Worm (Caenorhabditis elegans) whole organism, L3 larva: ENCODE results near the gene ZK507.1.

ENCODE experiments used
- R02D3.7 ChIP-seq: fragments of 150-350 bp; optimal IDR thresholded peaks from 2 replicates; lab custom pipeline; 2014; ENCODE audit warnings: missing biosample characterization, missing genetic modification characterization
- ZK546.5 ChIP-seq: sonication (generic microtip); optimal IDR thresholded peaks from 2 replicates; lab custom pipeline; 2017; ENCODE audit warnings: missing biosample characterization, missing genetic modification characterization
- aly-2 ChIP-seq: fragments of 150-350 bp; optimal IDR thresholded peaks from 2 replicates; lab custom pipeline; 2014; ENCODE audit warnings: missing biosample characterization, missing genetic modification characterization
- ama-1 ChIP-seq: fragments of 150-350 bp; optimal IDR thresholded peaks from 2 replicates; lab custom pipeline; 2018
- ceh-16 ChIP-seq: sonication (generic microtip); optimal IDR thresholded peaks from 2 replicates; lab custom pipeline; 2017; ENCODE audit warnings: missing biosample characterization, missing genetic modification characterization
- ceh-28 ChIP-seq: fragments of 150-350 bp; optimal IDR thresholded peaks from 2 replicates; lab custom pipeline; 2014; ENCODE audit warnings: missing biosample characterization, missing genetic modification reagents, missing genetic modification characterization
- ceh-82 ChIP-seq: fragments of 150-350 bp; optimal IDR thresholded peaks from 2 replicates; lab custom pipeline; 2014; ENCODE audit warnings: missing biosample characterization, missing genetic modification characterization
- ceh-9 ChIP-seq: sonication (generic microtip); optimal IDR thresholded peaks from 2 replicates; lab custom pipeline; 2018; ENCODE audit warnings: missing biosample characterization, missing genetic modification characterization
- daf-12 ChIP-seq: fragments of 150-350 bp; optimal IDR thresholded peaks from 2 replicates; lab custom pipeline; 2014; ENCODE audit warnings: missing biosample characterization, missing genetic modification reagents, missing genetic modification characterization
- egl-5 ChIP-seq: fragments of 150-350 bp; optimal IDR thresholded peaks from 2 replicates; lab custom pipeline; 2017; ENCODE audit warnings: missing biosample characterization, missing genetic modification reagents, missing genetic modification characterization, inconsistent platforms
- elt-1 ChIP-seq: fragments of 150-350 bp; optimal IDR thresholded peaks from 2 replicates; lab custom pipeline; 2014; ENCODE audit warnings: missing biosample characterization, missing genetic modification characterization
- elt-3 ChIP-seq, 3 experiments: fragments of 150-350 bp in 1 of 3; sonication (generic microtip) in 2 of 3; optimal IDR thresholded peaks; 2 replicates in 2 of 3; 4 replicates in 1 of 3; lab custom pipeline; 2014 to 2017; ENCODE audit warnings: missing biosample characterization in 3 of 3, missing genetic modification characterization in 3 of 3
- eor-1 ChIP-seq, 2 experiments: fragments of 150-350 bp; optimal IDR thresholded peaks; 2 replicates each; lab custom pipeline; 2014 to 2018; ENCODE audit warnings: missing biosample characterization in 2 of 2, missing genetic modification characterization in 2 of 2
- fkh-2 ChIP-seq: fragments of 150-350 bp; optimal IDR thresholded peaks from 2 replicates; lab custom pipeline; 2014; ENCODE audit warnings: missing biosample characterization, missing genetic modification reagents, missing genetic modification characterization
- fos-1 ChIP-seq: fragments of 150-350 bp; optimal IDR thresholded peaks from 2 replicates; lab custom pipeline; 2014; ENCODE audit warnings: missing biosample characterization, missing genetic modification characterization
- hmg-11 ChIP-seq: sonication (generic microtip); optimal IDR thresholded peaks from 2 replicates; lab custom pipeline; 2016; ENCODE audit warnings: missing genetic modification characterization, missing compliant biosample characterization
- lin-15B ChIP-seq: fragments of 150-350 bp; optimal IDR thresholded peaks from 2 replicates; lab custom pipeline; 2014; ENCODE audit warnings: missing biosample characterization, missing genetic modification characterization
- lin-39 ChIP-seq: fragments of 150-350 bp; optimal IDR thresholded peaks from 2 replicates; lab custom pipeline; 2018; ENCODE audit warnings: missing biosample characterization, missing genetic modification reagents, missing genetic modification characterization
- lsy-12 ChIP-seq: sonication (generic microtip); optimal IDR thresholded peaks from 2 replicates; lab custom pipeline; 2016; ENCODE audit warnings: mild to moderate bottlenecking, missing genetic modification characterization, missing compliant biosample characterization
- mdl-1 ChIP-seq: fragments of 150-350 bp; optimal IDR thresholded peaks from 2 replicates; lab custom pipeline; 2014; ENCODE audit warnings: missing biosample characterization, missing genetic modification characterization
- nfya-1 ChIP-seq: sonication (generic microtip); optimal IDR thresholded peaks from 2 replicates; lab custom pipeline; 2017; ENCODE audit warnings: missing genetic modification characterization, mild to moderate bottlenecking, missing compliant biosample characterization, antibody characterized with exemption, moderate library complexity; ENCODE audit not compliant: insufficient read depth
- nhr-11 ChIP-seq: fragments of 150-350 bp; optimal IDR thresholded peaks from 2 replicates; lab custom pipeline; 2014; ENCODE audit warnings: missing biosample characterization, missing genetic modification characterization
- nhr-12 ChIP-seq: fragments of 150-350 bp; optimal IDR thresholded peaks from 2 replicates; lab custom pipeline; 2014; ENCODE audit warnings: missing biosample characterization, missing genetic modification characterization
- nhr-23 ChIP-seq: fragments of 150-350 bp; optimal IDR thresholded peaks from 2 replicates; lab custom pipeline; 2014; ENCODE audit warnings: missing biosample characterization, missing genetic modification reagents, missing genetic modification characterization
- nhr-237 ChIP-seq: fragments of 150-350 bp; optimal IDR thresholded peaks from 2 replicates; lab custom pipeline; 2014; ENCODE audit warnings: missing biosample characterization, missing genetic modification characterization
- nhr-25 ChIP-seq: sonication (generic microtip); optimal IDR thresholded peaks from 2 replicates; lab custom pipeline; 2017; ENCODE audit warnings: missing biosample characterization, missing genetic modification characterization
- nhr-28 ChIP-seq: fragments of 150-350 bp; optimal IDR thresholded peaks from 2 replicates; lab custom pipeline; 2014; ENCODE audit warnings: missing biosample characterization, missing genetic modification characterization
- nhr-43 ChIP-seq: sonication (generic microtip); optimal IDR thresholded peaks from 2 replicates; lab custom pipeline; 2016; ENCODE audit warnings: mild to moderate bottlenecking, missing genetic modification characterization, missing compliant biosample characterization; ENCODE audit not compliant: poor library complexity, severe bottlenecking
- nhr-76 ChIP-seq: fragments of 150-350 bp; sonication (generic microtip); optimal IDR thresholded peaks from 5 replicates; lab custom pipeline; 2014; ENCODE audit warnings: missing biosample characterization, missing genetic modification characterization
- nhr-77 ChIP-seq: fragments of 150-350 bp; optimal IDR thresholded peaks from 2 replicates; lab custom pipeline; 2014; ENCODE audit warnings: missing biosample characterization, missing genetic modification characterization
- sea-2 ChIP-seq: fragments of 150-350 bp; sonication (generic microtip); optimal IDR thresholded peaks from 4 replicates; lab custom pipeline; 2014; ENCODE audit warnings: missing biosample characterization, missing genetic modification reagents, missing genetic modification characterization
- skn-1 ChIP-seq: fragments of 150-350 bp; optimal IDR thresholded peaks from 2 replicates; lab custom pipeline; 2014; ENCODE audit warnings: missing biosample characterization, missing genetic modification characterization
- tbx-2 ChIP-seq: sonication (generic microtip); optimal IDR thresholded peaks from 2 replicates; lab custom pipeline; 2016; ENCODE audit warnings: mild to moderate bottlenecking, missing genetic modification characterization, missing compliant biosample characterization
- unc-62 ChIP-seq: fragments of 150-350 bp; sonication (generic microtip); optimal IDR thresholded peaks from 4 replicates; lab custom pipeline; 2014; ENCODE audit warnings: missing biosample characterization, missing genetic modification reagents, missing genetic modification characterization
- zag-1 ChIP-seq: fragments of 150-350 bp; optimal IDR thresholded peaks from 2 replicates; lab custom pipeline; 2014; ENCODE audit warnings: missing biosample characterization, missing genetic modification characterization
- ztf-11 ChIP-seq: fragments of 150-350 bp; optimal IDR thresholded peaks from 2 replicates; lab custom pipeline; 2014; ENCODE audit warnings: missing biosample characterization, missing genetic modification characterization

Gene ZK507.1

ce11 chrIII:9084329-9084728 lies 16.8 kb downstream of the ZK507.1 start:
- TF ChIP-seq fos-1 (tag; lab: Kevin White, UChicago) = no peak
- peak; percentile 94 for TF ChIP-seq lin-39 (tag; lab: Kevin White, UChicago)
- no peak for TF ChIP-seq daf-12 (tag; lab: Kevin White, UChicago)
- peak; percentile 51 for TF ChIP-seq unc-62
- no peak for TF ChIP-seq hmg-11 (tag; lab: Kevin White, UChicago)
- no peak for TF ChIP-seq ceh-16 (tag; lab: Kevin White, UChicago)
- TF ChIP-seq nhr-11 (tag; lab: Kevin White, UChicago) = no peak
- no peak for TF ChIP-seq tbx-2 (tag; lab: Kevin White, UChicago)
- TF ChIP-seq nhr-28 (tag; lab: Kevin White, UChicago) = no peak
- peak; percentile 53 for TF ChIP-seq egl-5
- peak; percentile 15 for TF ChIP-seq elt-1 (tag; lab: Kevin White, UChicago)
- TF ChIP-seq nfya-1 (tag; lab: Kevin White, UChicago) = peak; percentile 48
- TF ChIP-seq, all 47 proteins: peak for 5

DNA sequence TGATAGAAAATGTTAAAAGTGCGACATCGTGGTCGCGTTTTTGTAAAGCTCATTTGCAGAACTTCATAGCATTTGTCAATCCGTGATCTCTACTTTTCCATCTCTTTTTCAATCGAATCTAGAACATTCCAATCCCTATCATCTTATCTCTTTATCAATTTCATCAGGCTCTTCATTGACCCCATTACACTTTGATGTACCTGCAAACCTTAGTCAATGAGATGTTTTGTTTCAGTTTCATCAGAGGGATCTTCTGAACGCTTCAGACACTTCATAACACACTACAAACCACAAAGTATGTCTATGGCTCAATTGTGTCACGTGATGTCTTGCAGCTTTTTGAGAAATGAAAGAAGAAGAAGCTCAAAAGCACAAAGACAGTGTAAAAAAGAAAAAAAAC lies 18.0 kb downstream of the ZK507.1 start:
- TF ChIP-seq fos-1 (tag; lab: Kevin White, UChicago) (no peak), R02D3.7 (no peak), aly-2 (tag; lab: Kevin White, UChicago) (no peak), skn-1 (tag; lab: Kevin White, UChicago) (no peak), nhr-25 (tag; lab: Kevin White, UChicago) (no peak), unc-62 (no peak), nhr-77 (tag; lab: Kevin White, UChicago) (no peak), egl-5 (peak; percentile 72), daf-12 (tag; lab: Kevin White, UChicago) (no peak), nfya-1 (tag; lab: Kevin White, UChicago) (peak; percentile 15), ceh-28 (tag; lab: Kevin White, UChicago) (no peak), zag-1 (no peak), ztf-11 (no peak)

DNA sequence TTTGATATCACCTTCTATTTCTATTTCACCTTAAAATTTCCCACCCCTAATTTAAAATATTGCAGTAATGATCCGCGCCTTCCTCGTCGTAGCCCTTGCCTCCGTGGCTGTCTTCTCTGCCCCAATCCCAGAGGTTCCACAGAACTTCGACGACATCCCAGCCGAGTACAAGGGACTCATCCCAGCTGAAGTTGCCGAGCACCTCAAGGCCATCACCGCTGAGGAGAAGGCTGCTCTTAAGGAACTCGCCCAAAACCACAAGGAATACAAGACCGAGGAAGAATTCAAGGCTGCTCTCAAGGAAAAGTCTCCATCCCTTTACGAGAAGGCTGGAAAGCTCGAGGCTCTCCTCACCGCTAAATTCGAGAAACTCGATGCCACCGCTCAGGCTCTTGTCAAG lies 19.3 kb downstream of the ZK507.1 start, which contains the start of gene far-2:
far-2 (plus strand) TSS at position 66 of the 400 bp plus-strand sequence.
- TF ChIP-seq ceh-82 (no peak), lin-39 (tag; lab: Kevin White, UChicago) (no peak), R02D3.7 (no peak), elt-3 (tag; optimal IDR thresholded peaks at IDR 0.05; lab: Kevin White, UChicago) (no peak), lsy-12 (no peak)

ce11 chrIII:9081055-9081454 lies 20.1 kb downstream of the ZK507.1 start, which contains the start of gene far-1:
Gene far-1, minus strand, starts transcription at chrIII:9081179.
- TF ChIP-seq ceh-16 (tag; lab: Kevin White, UChicago) (no peak), ztf-11 (no peak), skn-1 (tag; lab: Kevin White, UChicago) (no peak), sea-2 (no peak), nfya-1 (tag; lab: Kevin White, UChicago) (peak; percentile 31)

DNA sequence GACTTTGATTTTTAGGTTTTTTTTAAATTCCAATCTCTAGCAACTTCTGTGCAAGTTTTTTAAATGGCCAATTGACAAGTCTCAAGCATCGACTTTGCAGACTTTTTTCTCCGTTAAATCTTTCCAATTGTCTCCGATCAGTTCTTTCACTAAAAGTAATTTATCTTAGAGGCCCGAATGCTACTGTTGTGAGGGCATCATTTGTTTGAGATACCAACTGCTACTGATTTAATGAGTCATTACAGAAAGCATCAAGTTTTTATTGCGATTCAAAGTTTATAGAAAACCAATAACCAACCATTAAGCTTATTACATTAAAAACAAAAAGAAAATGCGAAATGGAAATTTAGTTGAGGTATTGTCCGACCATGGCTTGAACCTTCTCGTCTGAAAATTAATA lies 21.0 kb downstream of the ZK507.1 start:
- TF ChIP-seq ceh-9 = no peak
- TF ChIP-seq egl-5 = peak; percentile 74
- peak; percentile 5 for TF ChIP-seq ama-1 (lab: Kevin White, UChicago)
- TF ChIP-seq, all 47 proteins: peak for 2

- TF ChIP-seq nhr-43 (tag; lab: Kevin White, UChicago) (no peak), R02D3.7 (no peak), hmg-11 (tag; lab: Kevin White, UChicago) (no peak), elt-3 (tag; optimal IDR thresholded peaks at IDR 0.05; lab: Kevin White, UChicago) (no peak), unc-62 (no peak), mdl-1 (tag; lab: Kevin White, UChicago) (no peak), ZK546.5 (tag; lab: Kevin White, UChicago) (no peak), nfya-1 (tag; lab: Kevin White, UChicago) (no peak), eor-1 (tag; optimal IDR thresholded peaks at IDR 0.05; lab: Kevin White, UChicago) (no peak), nhr-77 (tag; lab: Kevin White, UChicago) (no peak), fkh-2 (tag; lab: Kevin White, UChicago) (no peak), lin-15B (tag; lab: Kevin White, UChicago) (no peak), nhr-237 (tag; lab: Kevin White, UChicago) (no peak), nhr-23 (tag; lab: Kevin White, UChicago) (no peak), nhr-12 (no peak), fos-1 (tag; lab: Kevin White, UChicago) (no peak), nhr-76 (tag; lab: Kevin White, UChicago) (no peak), lsy-12 (no peak)
These were observed 23.4 kb downstream of the ZK507.1 start, which contains the start of gene F02A9.1 for ce11 chrIII:9077708-9078107. Gene F02A9.1, minus strand, starts transcription at chrIII:9077808.
